Fruit fly (Drosophila melanogaster) Kc167 (cell line): ENCODE measurements around the gene CG46280.

Experiments used
- Myc ChIP-seq: fragments of >200 bp; optimal IDR thresholded peaks from 2 replicates; lab custom pipeline; 2017; ENCODE audit warnings: missing external identifiers
- Sin3A ChIP-seq: fragments of >200 bp; optimal IDR thresholded peaks from 2 replicates; lab custom pipeline; 2018; ENCODE audit warnings: missing external identifiers
- h ChIP-seq: fragments of >200 bp; optimal IDR thresholded peaks from 3 replicates; lab custom pipeline; 2018; ENCODE audit warnings: missing external identifiers
- insv ChIP-seq: fragments of >200 bp; optimal IDR thresholded peaks from 3 replicates; lab custom pipeline; 2018; ENCODE audit warnings: missing external identifiers
- psq ChIP-seq: fragments of >200 bp; optimal IDR thresholded peaks from 2 replicates; lab custom pipeline; 2017; ENCODE audit warnings: missing external identifiers
- ttk ChIP-seq: sonication (Bioruptor generic); optimal IDR thresholded peaks from 2 replicates; lab custom pipeline; 2017; ENCODE audit warnings: missing external identifiers

CG46280 gene

dm6 chr3R:13057121-13057805, 26.8 kb upstream of the CG46280 start, which contains the start of gene sim:
Gene sim (plus strand): TSS chr3R:13057755.
- TF ChIP-seq psq (lab: Kevin White, UChicago): no peak
- TF ChIP-seq insv: no peak
- TF ChIP-seq Myc (lab: Kevin White, UChicago): no peak
- no peak for TF ChIP-seq h
- TF ChIP-seq Sin3A (lab: Kevin White, UChicago): no peak
- no peak for TF ChIP-seq ttk (lab: Kevin White, UChicago)

- no peak for TF ChIP-seq h
- no peak for TF ChIP-seq Myc (lab: Kevin White, UChicago)
- TF ChIP-seq psq (lab: Kevin White, UChicago): no peak
- no peak for TF ChIP-seq insv
- TF ChIP-seq ttk (lab: Kevin White, UChicago): no peak
These were observed 26.1 kb upstream of the CG46280 start for dm6 chr3R:13056553-13056952.

dm6 chr3R:13051942-13052693, 21.7 kb upstream of the CG46280 start, which contains the start of gene pic:
Gene pic (plus strand): TSS chr3R:13052245.
- TF ChIP-seq Sin3A (lab: Kevin White, UChicago) (no peak), h (no peak)

dm6 chr3R:13051298-13051723, 20.9 kb upstream of the CG46280 start, which contains the start of gene CG7966:
Gene CG7966 (minus strand): TSS chr3R:13051453.
- TF ChIP-seq h (no peak), ttk (lab: Kevin White, UChicago) (no peak)

- TF ChIP-seq Sin3A (lab: Kevin White, UChicago) (no peak), ttk (lab: Kevin White, UChicago) (no peak), h (no peak), Myc (lab: Kevin White, UChicago) (no peak), insv (no peak), psq (lab: Kevin White, UChicago) (no peak)
These were observed 17.0 kb upstream of the CG46280 start, which contains the start of gene CG31157 for dm6 chr3R:13047431-13047830. Gene CG31157 (plus strand): TSS chr3R:13047731.

- no peak for TF ChIP-seq Myc (lab: Kevin White, UChicago)
- no peak for TF ChIP-seq Sin3A (lab: Kevin White, UChicago)
- no peak for TF ChIP-seq h
- TF ChIP-seq ttk (lab: Kevin White, UChicago): no peak
- TF ChIP-seq psq (lab: Kevin White, UChicago): no peak
- no peak for TF ChIP-seq insv
These were observed 14.0 kb upstream of the CG46280 start, which contains the start of gene Hsc70-2 for dm6 chr3R:13044459-13044858. Gene Hsc70-2 (plus strand): TSS chr3R:13044759.

dm6 chr3R:13043857-13044256, 13.4 kb upstream of the CG46280 start, which contains the start of gene CG45122:
Gene CG45122 (plus strand): TSS chr3R:13044157.
- TF ChIP-seq psq (lab: Kevin White, UChicago) (no peak), Sin3A (lab: Kevin White, UChicago) (no peak), insv (no peak), ttk (lab: Kevin White, UChicago) (no peak), h (no peak), Myc (lab: Kevin White, UChicago) (no peak)

dm6 chr3R:13042258-13043032, 12.0 kb upstream of the CG46280 start, which contains the start of gene snk:
Gene snk (minus strand): TSS chr3R:13042770.
- TF ChIP-seq h: no peak
- TF ChIP-seq Sin3A (lab: Kevin White, UChicago): no peak
- TF ChIP-seq ttk (lab: Kevin White, UChicago): no peak
- TF ChIP-seq psq (lab: Kevin White, UChicago): no peak
- no peak for TF ChIP-seq Myc (lab: Kevin White, UChicago)
- TF ChIP-seq insv: no peak

dm6 chr3R:13041750-13042149, 11.3 kb upstream of the CG46280 start, which contains the start of gene CG11670:
Gene CG11670 (plus strand): TSS chr3R:13042050.
- TF ChIP-seq Sin3A (lab: Kevin White, UChicago): no peak
- TF ChIP-seq h: no peak
- no peak for TF ChIP-seq ttk (lab: Kevin White, UChicago)
- no peak for TF ChIP-seq Myc (lab: Kevin White, UChicago)
- TF ChIP-seq psq (lab: Kevin White, UChicago): no peak
- no peak for TF ChIP-seq insv

- no peak for TF ChIP-seq psq (lab: Kevin White, UChicago)
- TF ChIP-seq Sin3A (lab: Kevin White, UChicago): no peak
- no peak for TF ChIP-seq insv
These were observed 8.7 kb upstream of the CG46280 start for dm6 chr3R:13039037-13039583.

dm6 chr3R:13038075-13038474, 7.6 kb upstream of the CG46280 start, which contains the start of gene CG11668:
Gene CG11668 (plus strand): TSS chr3R:13038375.
- TF ChIP-seq insv (no peak), psq (lab: Kevin White, UChicago) (no peak)

- no peak for TF ChIP-seq insv
- no peak for TF ChIP-seq h
- TF ChIP-seq ttk (lab: Kevin White, UChicago): no peak
- no peak for TF ChIP-seq Sin3A (lab: Kevin White, UChicago)
- TF ChIP-seq psq (lab: Kevin White, UChicago): no peak
- no peak for TF ChIP-seq Myc (lab: Kevin White, UChicago)
These were observed 5.6 kb upstream of the CG46280 start for dm6 chr3R:13036064-13036463.
